Worm (Caenorhabditis elegans): ENCODE data around the gene syx-5.

syx-5 gene

ce11 chrV:11815566-11815965, 50.9 kb downstream of the syx-5 start:
- TF ChIP-seq hlh-8 (tag; optimal IDR thresholded peaks at IDR 0.05), result no peak
- no peak for TF ChIP-seq nhr-11 (tag; optimal IDR thresholded peaks at IDR 0.05)
- TF ChIP-seq sox-2 (GFP tag; IDR thresholded peaks at IDR 0.05), result no peak
- TF ChIP-seq hlh-15 (tag; optimal IDR thresholded peaks at IDR 0.05), result no peak
- TF ChIP-seq npax-4 (tag; optimal IDR thresholded peaks at IDR 0.05), result no peak
- TF ChIP-seq T23F11.4 (GFP tag; optimal IDR thresholded peaks at IDR 0.05), result no peak
- no peak for TF ChIP-seq hlh-6 (tag; optimal IDR thresholded peaks at IDR 0.05)
- TF ChIP-seq fkh-10 (GFP tag; optimal IDR thresholded peaks at IDR 0.05), result no peak
- TF ChIP-seq unc-3 (GFP tag; conservative IDR thresholded peaks at IDR 0.05), result no peak
- TF ChIP-seq unc-3 (tag; optimal IDR thresholded peaks at IDR 0.05), result no peak
- no peak for TF ChIP-seq ceh-22 (tag; optimal IDR thresholded peaks at IDR 0.05)
- no peak for TF ChIP-seq pat-9 (tag; optimal IDR thresholded peaks at IDR 0.05)
- no peak for TF ChIP-seq ahr-1 (tag; optimal IDR thresholded peaks at IDR 0.05)
- TF ChIP-seq sdc-2 (tag; optimal IDR thresholded peaks at IDR 0.05), result no peak
